Fruit fly (Drosophila melanogaster): ENCODE results near the gene Pak.
A peak's percentile ranks its signal among the peaks of the same experiment; 100 is the strongest.

Gene Pak

dm6 chr3R:6380129-6380528, 29.4 kb downstream of the Pak start, which contains the start of the genes CG1024 and TfIIFalpha:
Gene CG1024 (minus strand): TSS chr3R:6380328.
Gene TfIIFalpha (plus strand): TSS chr3R:6380467.
- TF ChIP-seq dsf (GFP tag; optimal IDR thresholded peaks at IDR 0.05; ENCODE audit: borderline replicate concordance), result peak; percentile 27
- TF ChIP-seq HLH106 (tag; optimal IDR thresholded peaks at IDR 0.05), result peak; percentile 22
- TF ChIP-seq ey (GFP tag; optimal IDR thresholded peaks at IDR 0.05), result peak; percentile 12
- peak; percentile 6 for TF ChIP-seq rgr (GFP tag; optimal IDR thresholded peaks at IDR 0.05)
- peak; percentile 24 for TF ChIP-seq h (GFP tag; optimal IDR thresholded peaks at IDR 0.05)
- no peak for TF ChIP-seq Jra (GFP tag; optimal IDR thresholded peaks at IDR 0.05)
- TF ChIP-seq GATAd (GFP tag; optimal IDR thresholded peaks at IDR 0.05), result no peak
- TF ChIP-seq OdsH (GFP tag; optimal IDR thresholded peaks at IDR 0.05), result no peak
- no peak for TF ChIP-seq tai (GFP tag; optimal IDR thresholded peaks at IDR 0.05)
- TF ChIP-seq woc (GFP tag; optimal IDR thresholded peaks at IDR 0.05), result no peak
- TF ChIP-seq jim (GFP tag; optimal IDR thresholded peaks at IDR 0.05), result no peak
- no peak for TF ChIP-seq psq (GFP tag; optimal IDR thresholded peaks at IDR 0.05)

- no peak for TF ChIP-seq CG32264 (GFP tag; optimal IDR thresholded peaks at IDR 0.05)
- TF ChIP-seq foxo (GFP tag; optimal IDR thresholded peaks at IDR 0.05), result no peak
- no peak for TF ChIP-seq Vsx2 (GFP tag; optimal IDR thresholded peaks at IDR 0.05; ENCODE audit: partially characterized antibody)
- no peak for TF ChIP-seq sv (GFP tag; optimal IDR thresholded peaks at IDR 0.05)
- no peak for TF ChIP-seq Dfd (GFP tag; optimal IDR thresholded peaks at IDR 0.05)
- no peak for TF ChIP-seq lola (GFP tag; optimal IDR thresholded peaks at IDR 0.05)
- TF ChIP-seq Abd-B (GFP tag; optimal IDR thresholded peaks at IDR 0.05), result no peak
- TF ChIP-seq dl (GFP tag; optimal IDR thresholded peaks at IDR 0.05; ENCODE audit: insufficient read depth in 1 of 2, partially characterized antibody in 2 of 2), result no peak
- no peak for TF ChIP-seq Hr83 (GFP tag; optimal IDR thresholded peaks at IDR 0.05; ENCODE audit: poor library complexity, severe bottlenecking)
- TF ChIP-seq usp (GFP tag; optimal IDR thresholded peaks at IDR 0.05), result no peak
- TF ChIP-seq Hr78 (GFP tag; optimal IDR thresholded peaks at IDR 0.05), result no peak
- TF ChIP-seq brk (GFP tag; optimal IDR thresholded peaks at IDR 0.05), result no peak
- no peak for TF ChIP-seq ey (GFP tag; optimal IDR thresholded peaks at IDR 0.05)
- no peak for TF ChIP-seq psq (GFP tag; optimal IDR thresholded peaks at IDR 0.05)
Measured at dm6 chr3R:6381784-6382183, 31.1 kb downstream of the Pak start.

dm6 chr3R:6382733-6383465, 32.2 kb downstream of the Pak start, which contains the start of gene gzl:
Gene gzl (plus strand): TSS chr3R:6382914.
- no peak for TF ChIP-seq HLH106 (tag; optimal IDR thresholded peaks at IDR 0.05)
- TF ChIP-seq Vsx2 (GFP tag; optimal IDR thresholded peaks at IDR 0.05; ENCODE audit: partially characterized antibody), result no peak
- no peak for TF ChIP-seq fru (GFP tag; optimal IDR thresholded peaks at IDR 0.05)
- no peak for TF ChIP-seq Hr78 (GFP tag; optimal IDR thresholded peaks at IDR 0.05)
- TF ChIP-seq CG32264 (GFP tag; optimal IDR thresholded peaks at IDR 0.05), result no peak
- TF ChIP-seq Mio (GFP tag; optimal IDR thresholded peaks at IDR 0.05), result no peak
- TF ChIP-seq psq (GFP tag; optimal IDR thresholded peaks at IDR 0.05), result no peak
- TF ChIP-seq OdsH (GFP tag; optimal IDR thresholded peaks at IDR 0.05), result no peak
- TF ChIP-seq N (GFP tag; optimal IDR thresholded peaks at IDR 0.05), result peak; percentile 51
- peak; percentile 14 for TF ChIP-seq Hr83 (GFP tag; optimal IDR thresholded peaks at IDR 0.05; ENCODE audit: poor library complexity, severe bottlenecking)
- TF ChIP-seq Jra (GFP tag; optimal IDR thresholded peaks at IDR 0.05), result peak; percentile 51
- TF ChIP-seq Hnf4 (GFP tag; optimal IDR thresholded peaks at IDR 0.05), result no peak
- peak; percentile 17 for TF ChIP-seq sage (GFP tag; optimal IDR thresholded peaks at IDR 0.05)
- no peak for TF ChIP-seq jim (GFP tag; optimal IDR thresholded peaks at IDR 0.05)
- no peak for TF ChIP-seq dmrt93B (GFP tag; optimal IDR thresholded peaks at IDR 0.05)
- TF ChIP-seq dl (GFP tag; optimal IDR thresholded peaks at IDR 0.05; ENCODE audit: insufficient read depth in 1 of 2, partially characterized antibody in 2 of 2), result no peak
- peak; percentile 11 for TF ChIP-seq rgr (GFP tag; optimal IDR thresholded peaks at IDR 0.05)
- no peak for TF ChIP-seq brk (GFP tag; optimal IDR thresholded peaks at IDR 0.05)
- no peak for TF ChIP-seq ey (GFP tag; optimal IDR thresholded peaks at IDR 0.05)
- TF ChIP-seq CG9705 (GFP tag; optimal IDR thresholded peaks at IDR 0.05), result no peak
- no peak for TF ChIP-seq tai (GFP tag; optimal IDR thresholded peaks at IDR 0.05)
- TF ChIP-seq Abd-B (GFP tag; optimal IDR thresholded peaks at IDR 0.05), result no peak
- TF ChIP-seq pan (optimal IDR thresholded peaks at IDR 0.05), result no peak
- peak; percentile 28 for TF ChIP-seq h (GFP tag; optimal IDR thresholded peaks at IDR 0.05)
- no peak for TF ChIP-seq woc (GFP tag; optimal IDR thresholded peaks at IDR 0.05)

dm6 chr3R:6383466-6383769, 32.7 kb downstream of the Pak start:
- TF ChIP-seq sage (GFP tag; optimal IDR thresholded peaks at IDR 0.05) (no peak), psq (GFP tag; optimal IDR thresholded peaks at IDR 0.05) (no peak), dl (GFP tag; optimal IDR thresholded peaks at IDR 0.05; ENCODE audit: insufficient read depth in 1 of 2, partially characterized antibody in 2 of 2) (no peak), HLH106 (tag; optimal IDR thresholded peaks at IDR 0.05) (no peak), Sp1 (GFP tag; optimal IDR thresholded peaks at IDR 0.05) (no peak), Mio (GFP tag; optimal IDR thresholded peaks at IDR 0.05) (no peak), foxo (GFP tag; optimal IDR thresholded peaks at IDR 0.05) (no peak)
